Worm (Caenorhabditis elegans) whole organism, L2 larva: ENCODE data around the gene R05D8.11.

ENCODE experiments used
- C34F6.9 ChIP-seq: fragments of 150-350 bp; optimal IDR thresholded peaks from 2 replicates; lab custom pipeline; 2014; ENCODE audit warnings: missing biosample characterization, missing genetic modification characterization
- F13H6.1 ChIP-seq: sonication (generic microtip); optimal IDR thresholded peaks from 2 replicates; lab custom pipeline; 2016; ENCODE audit warnings: missing genetic modification characterization, missing compliant biosample characterization
- R02D3.7 ChIP-seq: fragments of 150-350 bp; optimal IDR thresholded peaks from 2 replicates; lab custom pipeline; 2014; ENCODE audit warnings: missing biosample characterization, missing genetic modification characterization
- Y55F3AM.14 ChIP-seq: fragments of 200-800 bp; sonication (Bioruptor generic); optimal IDR thresholded peaks from 2 replicates; lab custom pipeline; 2018; ENCODE audit warnings: mild to moderate bottlenecking, missing genetic modification characterization, missing compliant biosample characterization
- aly-2 ChIP-seq: fragments of 150-350 bp; optimal IDR thresholded peaks from 2 replicates; lab custom pipeline; 2014; ENCODE audit warnings: missing biosample characterization, missing genetic modification characterization
- ama-1 ChIP-seq: fragments of 150-350 bp; optimal IDR thresholded peaks from 2 replicates; lab custom pipeline; 2018; ENCODE audit warnings: inconsistent platforms
- blmp-1 ChIP-seq: sonication (generic microtip); optimal IDR thresholded peaks from 2 replicates; lab custom pipeline; 2017; ENCODE audit warnings: missing genetic modification characterization, mild to moderate bottlenecking, missing compliant biosample characterization, antibody characterized with exemption, moderate library complexity; ENCODE audit not compliant: insufficient read depth
- ceh-16 ChIP-seq: fragments of 150-350 bp; optimal IDR thresholded peaks from 2 replicates; lab custom pipeline; 2014; ENCODE audit warnings: missing biosample characterization, missing genetic modification characterization
- ceh-82 ChIP-seq: fragments of 150-350 bp; optimal IDR thresholded peaks from 2 replicates; lab custom pipeline; 2014; ENCODE audit warnings: missing biosample characterization, missing genetic modification characterization
- crh-2 ChIP-seq: sonication (generic microtip); optimal IDR thresholded peaks from 2 replicates; lab custom pipeline; 2017; ENCODE audit warnings: missing biosample characterization, missing genetic modification characterization
- dmd-4 ChIP-seq: sonication (generic microtip); optimal IDR thresholded peaks from 2 replicates; lab custom pipeline; 2017; ENCODE audit warnings: missing biosample characterization, missing genetic modification characterization
- egl-27 ChIP-seq: sonication (generic microtip); optimal IDR thresholded peaks from 3 replicates; lab custom pipeline; 2017; ENCODE audit warnings: missing biosample characterization, missing genetic modification reagents, missing genetic modification characterization
- fos-1 ChIP-seq: fragments of 150-350 bp; optimal IDR thresholded peaks from 2 replicates; lab custom pipeline; 2014; ENCODE audit warnings: missing biosample characterization, missing genetic modification characterization
- gmeb-1 ChIP-seq: fragments of 150-350 bp; optimal IDR thresholded peaks from 2 replicates; lab custom pipeline; 2014; ENCODE audit warnings: missing biosample characterization, missing genetic modification characterization
- lin-11 ChIP-seq: fragments of 150-350 bp; sonication (generic microtip); optimal IDR thresholded peaks from 2 replicates; lab custom pipeline; 2014; ENCODE audit warnings: missing biosample characterization, missing genetic modification characterization, inconsistent platforms, mixed read lengths
- lin-39 ChIP-seq: fragments of 150-350 bp; optimal IDR thresholded peaks from 2 replicates; lab custom pipeline; 2014; ENCODE audit warnings: missing biosample characterization, missing genetic modification reagents, missing genetic modification characterization
- mbf-1 ChIP-seq: sonication (generic microtip); optimal IDR thresholded peaks from 2 replicates; lab custom pipeline; 2017; ENCODE audit warnings: missing biosample characterization, missing genetic modification characterization
- mdl-1 ChIP-seq, 2 experiments: fragments of 150-350 bp in 1 of 2; sonication (generic microtip) in 1 of 2; optimal IDR thresholded peaks; 2 replicates each; lab custom pipeline; 2017; ENCODE audit warnings: missing biosample characterization in 2 of 2, missing genetic modification characterization in 2 of 2
- nhr-10 ChIP-seq: sonication (generic microtip); optimal IDR thresholded peaks from 2 replicates; lab custom pipeline; 2017; ENCODE audit warnings: missing biosample characterization, missing genetic modification characterization
- nhr-11 ChIP-seq: fragments of 150-350 bp; optimal IDR thresholded peaks from 2 replicates; lab custom pipeline; 2014; ENCODE audit warnings: missing biosample characterization, missing genetic modification characterization
- nhr-12 ChIP-seq: fragments of 150-350 bp; optimal IDR thresholded peaks from 2 replicates; lab custom pipeline; 2014; ENCODE audit warnings: missing biosample characterization, missing genetic modification characterization
- nhr-129 ChIP-seq: fragments of 150-350 bp; optimal IDR thresholded peaks from 2 replicates; lab custom pipeline; 2014; ENCODE audit warnings: missing biosample characterization, missing genetic modification characterization
- nhr-21 ChIP-seq: fragments of 150-350 bp; optimal IDR thresholded peaks from 2 replicates; lab custom pipeline; 2014; ENCODE audit warnings: missing biosample characterization, missing genetic modification characterization
- nhr-237 ChIP-seq: fragments of 150-350 bp; optimal IDR thresholded peaks from 2 replicates; lab custom pipeline; 2014; ENCODE audit warnings: missing biosample characterization, missing genetic modification characterization
- nhr-25 ChIP-seq: fragments of 150-350 bp; sonication (generic microtip); optimal IDR thresholded peaks from 3 replicates; lab custom pipeline; 2014; ENCODE audit warnings: missing biosample characterization, missing genetic modification characterization
- nhr-6 ChIP-seq: fragments of 150-350 bp; optimal IDR thresholded peaks from 2 replicates; lab custom pipeline; 2014; ENCODE audit warnings: missing biosample characterization, missing genetic modification characterization
- nhr-77 ChIP-seq: fragments of 150-350 bp; optimal IDR thresholded peaks from 2 replicates; lab custom pipeline; 2014; ENCODE audit warnings: missing biosample characterization, missing genetic modification characterization
- peb-1 ChIP-seq: fragments of 150-350 bp; optimal IDR thresholded peaks from 2 replicates; lab custom pipeline; 2014; ENCODE audit warnings: missing biosample characterization, missing genetic modification characterization
- sem-4 ChIP-seq: fragments of 150-350 bp; optimal IDR thresholded peaks from 2 replicates; lab custom pipeline; 2014; ENCODE audit warnings: missing biosample characterization, missing genetic modification reagents, missing genetic modification characterization
- sma-3 ChIP-seq: sonication (generic microtip); optimal IDR thresholded peaks from 2 replicates; lab custom pipeline; 2016; ENCODE audit warnings: missing genetic modification reagents, missing genetic modification characterization, missing compliant biosample characterization
- sma-9 ChIP-seq, 2 experiments: fragments of 150-350 bp in 1 of 2; sonication (generic microtip) in 1 of 2; optimal IDR thresholded peaks; 2 replicates each; lab custom pipeline; 2014 to 2016; ENCODE audit warnings: missing genetic modification characterization in 2 of 2, mild to moderate bottlenecking in 1 of 2, missing biosample characterization in 1 of 2, missing compliant biosample characterization in 1 of 2, missing genetic modification reagents in 1 of 2, moderate library complexity in 1 of 2
- snpc-4 ChIP-seq: fragments of 150-350 bp; optimal IDR thresholded peaks from 2 replicates; lab custom pipeline; 2014; ENCODE audit warnings: missing biosample characterization, missing genetic modification characterization
- unc-55 ChIP-seq: fragments of 150-350 bp; sonication (generic microtip); optimal IDR thresholded peaks from 3 replicates; lab custom pipeline; 2014; ENCODE audit warnings: missing biosample characterization, missing genetic modification reagents, missing genetic modification characterization
- unc-62 ChIP-seq: fragments of 150-350 bp; optimal IDR thresholded peaks from 2 replicates; lab custom pipeline; 2014; ENCODE audit warnings: missing biosample characterization, missing genetic modification reagents, missing genetic modification characterization
- zag-1 ChIP-seq: fragments of 150-350 bp; optimal IDR thresholded peaks from 2 replicates; lab custom pipeline; 2014; ENCODE audit warnings: missing biosample characterization, missing genetic modification characterization
- ztf-1 ChIP-seq: fragments of 200-800 bp; sonication (Bioruptor generic); conservative IDR thresholded peaks from 2 replicates; pipeline ENCODE4 v1.3.6; 2022; ENCODE audit warnings: missing genetic modification characterization, missing compliant biosample characterization
- ztf-11 ChIP-seq: sonication (generic microtip); optimal IDR thresholded peaks from 2 replicates; lab custom pipeline; 2017; ENCODE audit warnings: missing biosample characterization, missing genetic modification characterization
- ztf-4 ChIP-seq: fragments of 150-350 bp; optimal IDR thresholded peaks from 2 replicates; lab custom pipeline; 2014; ENCODE audit warnings: missing biosample characterization, missing genetic modification characterization

Gene R05D8.11

ce11 chrV:2753007-2753406, 27.7 kb downstream of the R05D8.11 start, which contains the start of gene srx-26:
srx-26 (minus strand) TSS chrV:2753107.
- TF ChIP-seq nhr-237 (tag; lab: Kevin White, UChicago) = no peak
- TF ChIP-seq peb-1 (tag; lab: Kevin White, UChicago) = no peak
- TF ChIP-seq unc-55 (GFP tag; lab: Kevin White, UChicago) = no peak
- no peak for TF ChIP-seq Y55F3AM.14 (GFP tag; lab: Kevin White, UChicago)
- TF ChIP-seq C34F6.9 = no peak
- TF ChIP-seq sem-4 = no peak
- no peak for TF ChIP-seq zag-1 (tag; lab: Kevin White, UChicago)
- TF ChIP-seq unc-62 (GFP tag; lab: Kevin White, UChicago) = no peak
- TF ChIP-seq lin-11 (tag; lab: Kevin White, UChicago) = no peak
- no peak for TF ChIP-seq nhr-12 (tag; lab: Kevin White, UChicago)
- TF ChIP-seq blmp-1 = no peak
- TF ChIP-seq ztf-1 (GFP tag; lab: Robert Waterston, UW) = no peak
- no peak for TF ChIP-seq fos-1
- TF ChIP-seq nhr-77 (tag; lab: Kevin White, UChicago) = no peak
- no peak for TF ChIP-seq aly-2 (tag; lab: Kevin White, UChicago)
- TF ChIP-seq R02D3.7 (tag; lab: Kevin White, UChicago) = no peak
- TF ChIP-seq F13H6.1 = no peak
- no peak for TF ChIP-seq nhr-25 (tag; lab: Kevin White, UChicago)
- no peak for TF ChIP-seq ceh-16 (tag; lab: Kevin White, UChicago)

- TF ChIP-seq zag-1 (tag; lab: Kevin White, UChicago) (no peak), gmeb-1 (tag; lab: Kevin White, UChicago) (no peak), egl-27 (no peak), ztf-11 (tag; lab: Kevin White, UChicago) (no peak), mbf-1 (tag; lab: Kevin White, UChicago) (no peak), nhr-129 (tag; lab: Kevin White, UChicago) (no peak), blmp-1 (no peak), nhr-21 (tag; lab: Kevin White, UChicago) (no peak), lin-11 (tag; lab: Kevin White, UChicago) (no peak), nhr-11 (tag; lab: Kevin White, UChicago) (no peak), Y55F3AM.14 (GFP tag; lab: Kevin White, UChicago) (no peak), ceh-16 (tag; lab: Kevin White, UChicago) (no peak), nhr-237 (tag; lab: Kevin White, UChicago) (no peak), aly-2 (tag; lab: Kevin White, UChicago) (no peak), mdl-1 (tag; optimal IDR thresholded peaks at IDR 0.05; lab: Kevin White, UChicago) (no peak), ceh-82 (tag; lab: Kevin White, UChicago) (no peak), sma-3 (GFP tag; lab: Kevin White, UChicago) (no peak), dmd-4 (tag; lab: Kevin White, UChicago) (no peak), snpc-4 (tag; lab: Kevin White, UChicago) (no peak), sem-4 (no peak)
Observed at ce11 chrV:2750006-2750405, 30.7 kb downstream of the R05D8.11 start, which contains the start of gene srx-24. srx-24 (minus strand) TSS chrV:2750106.

- no peak for TF ChIP-seq peb-1 (tag; lab: Kevin White, UChicago)
- no peak for TF ChIP-seq snpc-4 (tag; lab: Kevin White, UChicago)
- no peak for TF ChIP-seq sma-3 (GFP tag; lab: Kevin White, UChicago)
- TF ChIP-seq zag-1 (tag; lab: Kevin White, UChicago) = no peak
- TF ChIP-seq nhr-12 (tag; lab: Kevin White, UChicago) = no peak
- TF ChIP-seq lin-39 (tag; lab: Kevin White, UChicago) = no peak
- no peak for TF ChIP-seq ztf-1 (GFP tag; lab: Robert Waterston, UW)
- no peak for TF ChIP-seq F13H6.1
- TF ChIP-seq fos-1 = no peak
- TF ChIP-seq ama-1 (lab: Kevin White, UChicago) = no peak
- TF ChIP-seq nhr-11 (tag; lab: Kevin White, UChicago) = no peak
- no peak for TF ChIP-seq ztf-11 (tag; lab: Kevin White, UChicago)
- TF ChIP-seq crh-2 (tag; lab: Kevin White, UChicago) = no peak
- TF ChIP-seq sma-9 (GFP tag; optimal IDR thresholded peaks at IDR 0.05; lab: Kevin White, UChicago) = no peak
- TF ChIP-seq sma-9 (tag; optimal IDR thresholded peaks at IDR 0.05; lab: Kevin White, UChicago) = no peak
- TF ChIP-seq nhr-10 = no peak
- no peak for TF ChIP-seq dmd-4 (tag; lab: Kevin White, UChicago)
- no peak for TF ChIP-seq ztf-4 (tag; lab: Kevin White, UChicago)
- TF ChIP-seq nhr-6 (tag; lab: Kevin White, UChicago) = no peak
- TF ChIP-seq blmp-1 = no peak
Observed at ce11 chrV:2746404-2746803, 34.3 kb downstream of the R05D8.11 start.
